Fruit fly (Drosophila melanogaster) whole organism, wandering third instar larva: Measurements from ENCODE around the gene Cbp20.

Source experiments
- Abd-B ChIP-seq: fragments of >200 bp; optimal IDR thresholded peaks from 2 replicates; lab custom pipeline; 2017; ENCODE audit warnings: missing biosample characterization, missing genetic modification characterization
- Dfd ChIP-seq: fragments of >200 bp; optimal IDR thresholded peaks from 2 replicates; lab custom pipeline; 2017; ENCODE audit warnings: missing biosample characterization, missing genetic modification characterization
- Dif ChIP-seq: fragments of 200-275, 200-300 bp; sonication (Bioruptor generic); optimal IDR thresholded peaks from 2 replicates; lab custom pipeline; 2018; ENCODE audit warnings: missing biosample characterization, missing genetic modification characterization; ENCODE audit not compliant: partially characterized antibody
- Myc ChIP-seq: fragments of >200 bp; optimal IDR thresholded peaks from 2 replicates; lab custom pipeline; 2017
- N ChIP-seq: fragments of >200 bp; optimal IDR thresholded peaks from 2 replicates; lab custom pipeline; 2018; ENCODE audit warnings: missing biosample characterization, missing external identifiers, missing genetic modification characterization
- Vsx2 ChIP-seq: fragments of 200-300, 225-300 bp; sonication (Bioruptor generic); optimal IDR thresholded peaks from 2 replicates; lab custom pipeline; 2018; ENCODE audit warnings: missing biosample characterization, missing genetic modification characterization; ENCODE audit not compliant: partially characterized antibody
- dmrt93B ChIP-seq: fragments of 200-800 bp; sonication (Bioruptor generic); optimal IDR thresholded peaks from 2 replicates; lab custom pipeline; 2018; ENCODE audit warnings: missing biosample characterization, mild to moderate bottlenecking, missing genetic modification characterization
- fru ChIP-seq: fragments of 200-800 bp; sonication (Bioruptor generic); optimal IDR thresholded peaks from 3 replicates; lab custom pipeline; 2016; ENCODE audit warnings: missing biosample characterization, mild to moderate bottlenecking, missing genetic modification characterization
- h ChIP-seq: fragments of 200-800 bp; sonication (Bioruptor generic); optimal IDR thresholded peaks from 3 replicates; lab custom pipeline; 2016; ENCODE audit warnings: missing biosample characterization, mild to moderate bottlenecking, missing genetic modification characterization
- lola ChIP-seq: fragments of >200 bp; optimal IDR thresholded peaks from 2 replicates; lab custom pipeline; 2017; ENCODE audit warnings: missing biosample characterization, missing genetic modification characterization
- pan ChIP-seq: fragments of >200 bp; optimal IDR thresholded peaks from 2 replicates; lab custom pipeline; 2017
- rgr ChIP-seq: fragments of 200-800 bp; sonication (Bioruptor generic); optimal IDR thresholded peaks from 3 replicates; lab custom pipeline; 2016; ENCODE audit warnings: missing biosample characterization, mild to moderate bottlenecking, missing genetic modification characterization
- woc ChIP-seq: sonication (Bioruptor generic); optimal IDR thresholded peaks from 2 replicates; lab custom pipeline; 2016; ENCODE audit warnings: missing biosample characterization, mild to moderate bottlenecking, missing genetic modification characterization

- TF ChIP-seq lola, result no peak
- TF ChIP-seq Myc (lab: Kevin White, UChicago), result no peak
- TF ChIP-seq Dif (GFP tag; lab: Kevin White, UChicago), result no peak
- no peak for TF ChIP-seq dmrt93B (GFP tag; lab: Kevin White, UChicago)
- no peak for TF ChIP-seq woc (GFP tag; lab: Kevin White, UChicago)
- TF ChIP-seq N (GFP tag; lab: Kevin White, UChicago), result no peak
- no peak for TF ChIP-seq rgr (GFP tag; lab: Kevin White, UChicago)
- TF ChIP-seq fru (GFP tag; lab: Kevin White, UChicago), result no peak
- TF ChIP-seq Abd-B (GFP tag; lab: Kevin White, UChicago), result no peak
- no peak for TF ChIP-seq Dfd (GFP tag; lab: Kevin White, UChicago)
- no peak for TF ChIP-seq pan (lab: Kevin White, UChicago)
- no peak for TF ChIP-seq Vsx2 (GFP tag; lab: Kevin White, UChicago)
- TF ChIP-seq h, result no peak
Observed at dm6 chr3R:18117525-18117924, 46.9 kb upstream of the Cbp20 start.
